Fruit fly (Drosophila melanogaster) Kc167 (cell line): ENCODE results near the gene Arp8.

ENCODE experiments used
- Myc ChIP-seq: fragments of >200 bp; optimal IDR thresholded peaks from 2 replicates; lab custom pipeline; 2017; ENCODE audit warnings: missing external identifiers
- Sin3A ChIP-seq: fragments of >200 bp; optimal IDR thresholded peaks from 2 replicates; lab custom pipeline; 2018; ENCODE audit warnings: missing external identifiers
- h ChIP-seq: fragments of >200 bp; optimal IDR thresholded peaks from 3 replicates; lab custom pipeline; 2018; ENCODE audit warnings: missing external identifiers
- insv ChIP-seq: fragments of >200 bp; optimal IDR thresholded peaks from 3 replicates; lab custom pipeline; 2018; ENCODE audit warnings: missing external identifiers
- psq ChIP-seq: fragments of >200 bp; optimal IDR thresholded peaks from 2 replicates; lab custom pipeline; 2017; ENCODE audit warnings: missing external identifiers
- ttk ChIP-seq: sonication (Bioruptor generic); optimal IDR thresholded peaks from 2 replicates; lab custom pipeline; 2017; ENCODE audit warnings: missing external identifiers

dm6 chrX:17872310-17872709 is 11.7 kb upstream of the Arp8 start:
- TF ChIP-seq Sin3A (lab: Kevin White, UChicago) (no peak), psq (lab: Kevin White, UChicago) (no peak), insv (lab: Kevin White, UChicago) (no peak), ttk (lab: Kevin White, UChicago) (no peak), h (lab: Kevin White, UChicago) (no peak), Myc (lab: Kevin White, UChicago) (no peak)
